Fruit fly (Drosophila melanogaster): Measurements from ENCODE around the gene Tgs1.
A peak's percentile ranks its signal among the peaks of the same experiment; 100 is the strongest.

The Tgs1 gene

dm6 chr3R:18255281-18255680 is at the start of gene Tgs1, which contains the start of the genes Ada2a, Polr2D and moi (continued):
- no peak for TF ChIP-seq CG13894 (tag; optimal IDR thresholded peaks at IDR 0.05)
- no peak for TF ChIP-seq CG8359 (GFP tag; optimal IDR thresholded peaks at IDR 0.05; ENCODE audit: borderline replicate concordance)
- TF ChIP-seq Dref (GFP tag; IDR thresholded peaks at IDR 0.05) = peak; percentile 82
- peak; percentile 66; the same call in 2 of the 3 replicates for TF ChIP-seq HLH4C (GFP tag; IDR thresholded peaks at IDR 0.05; ENCODE audit: partially characterized antibody)
- no peak for TF ChIP-seq CG6765 (GFP tag; optimal IDR thresholded peaks at IDR 0.05)
- no peak for TF ChIP-seq slbo (GFP tag; IDR thresholded peaks at IDR 0.05)
- no peak for TF ChIP-seq CG12299 (tag; optimal IDR thresholded peaks at IDR 0.05)
- TF ChIP-seq stwl (tag; optimal IDR thresholded peaks at IDR 0.05) = peak; percentile 49
- no peak for TF ChIP-seq CG2875 (GFP tag; optimal IDR thresholded peaks at IDR 0.05)
- no peak for TF ChIP-seq kni (GFP tag; optimal IDR thresholded peaks at IDR 0.05)
- TF ChIP-seq YL-1 (GFP tag; optimal IDR thresholded peaks at IDR 0.05) = peak; percentile 44
- peak; percentile 23 for TF ChIP-seq Ets97D (GFP tag; optimal IDR thresholded peaks at IDR 0.05)
- no peak for TF ChIP-seq sens-2 (GFP tag; IDR thresholded peaks at IDR 0.05)
- TF ChIP-seq Spps (tag; optimal IDR thresholded peaks at IDR 0.05) = no peak
- no peak for TF ChIP-seq ranshi (GFP tag; IDR thresholded peaks at IDR 0.05)
- TF ChIP-seq ac (GFP tag; optimal IDR thresholded peaks at IDR 0.05) = no peak
- no peak for TF ChIP-seq CG3407 (GFP tag; optimal IDR thresholded peaks at IDR 0.05)
- TF ChIP-seq HmgZ (tag; optimal IDR thresholded peaks at IDR 0.05) = peak; percentile 15
- no peak for TF ChIP-seq rib (GFP tag; IDR thresholded peaks at IDR 0.05)
- TF ChIP-seq ham (GFP tag; IDR thresholded peaks at IDR 0.05) = no peak
- no peak for TF ChIP-seq fru (optimal IDR thresholded peaks at IDR 0.05)
- TF ChIP-seq CG16813 (GFP tag; IDR thresholded peaks at IDR 0.05; ENCODE audit: partially characterized antibody) = peak; percentile 80
- TF ChIP-seq fd102C (GFP tag; optimal IDR thresholded peaks at IDR 0.05) = no peak
- TF ChIP-seq E2f2 (GFP tag; IDR thresholded peaks at IDR 0.05) = peak; percentile 79
- no peak for TF ChIP-seq MTF-1 (GFP tag; optimal IDR thresholded peaks at IDR 0.05; ENCODE audit: borderline replicate concordance)
- no peak for TF ChIP-seq croc (GFP tag; conservative IDR thresholded peaks at IDR 0.05)
- no peak for TF ChIP-seq BtbVII (GFP tag; optimal IDR thresholded peaks at IDR 0.05)
- no peak for TF ChIP-seq grn (GFP tag; optimal IDR thresholded peaks at IDR 0.05)
- no peak for TF ChIP-seq kay (GFP tag; optimal IDR thresholded peaks at IDR 0.05)
- no peak for TF ChIP-seq CG8281 (tag; optimal IDR thresholded peaks at IDR 0.05)
- no peak for TF ChIP-seq CG11093 (GFP tag; IDR thresholded peaks at IDR 0.05)
- no peak for TF ChIP-seq lbe (GFP tag; optimal IDR thresholded peaks at IDR 0.05)
- TF ChIP-seq ssp (GFP tag; IDR thresholded peaks at IDR 0.05) = no peak
- TF ChIP-seq CG14441 (GFP tag; IDR thresholded peaks at IDR 0.05) = no peak
- no peak for TF ChIP-seq B-H2 (GFP tag; optimal IDR thresholded peaks at IDR 0.05)
- no peak for TF ChIP-seq sc (optimal IDR thresholded peaks at IDR 0.05)
- TF ChIP-seq sc (GFP tag; optimal IDR thresholded peaks at IDR 0.05) = no peak
- TF ChIP-seq pita (GFP tag; optimal IDR thresholded peaks at IDR 0.05) = no peak
- TF ChIP-seq CG1832 (GFP tag; optimal IDR thresholded peaks at IDR 0.05) = no peak
- TF ChIP-seq HLH3B (GFP tag; IDR thresholded peaks at IDR 0.05) = no peak
- TF ChIP-seq CG4854 (GFP tag; optimal IDR thresholded peaks at IDR 0.05) = no peak
- no peak for TF ChIP-seq Neu2 (GFP tag; optimal IDR thresholded peaks at IDR 0.05; ENCODE audit: borderline replicate concordance)
- no peak for TF ChIP-seq caup (GFP tag; optimal IDR thresholded peaks at IDR 0.05; ENCODE audit: severe bottlenecking)
- no peak for TF ChIP-seq Abd-B (GFP tag; optimal IDR thresholded peaks at IDR 0.05)
- no peak for TF ChIP-seq CG32532 (GFP tag; IDR thresholded peaks at IDR 0.05)
- peak; percentile 72 for TF ChIP-seq pzg (GFP tag; optimal IDR thresholded peaks at IDR 0.05)
- no peak for TF ChIP-seq CG4328 (GFP tag; optimal IDR thresholded peaks at IDR 0.05)
- TF ChIP-seq CG17385 (GFP tag; optimal IDR thresholded peaks at IDR 0.05) = no peak
- no peak for TF ChIP-seq CG18619 (GFP tag; optimal IDR thresholded peaks at IDR 0.05)
- TF ChIP-seq Dll (GFP tag; IDR thresholded peaks at IDR 0.05; ENCODE audit: partially characterized antibody) = peak; percentile 78
- TF ChIP-seq CrebB (tag; optimal IDR thresholded peaks at IDR 0.05) = no peak
